Worm (Caenorhabditis elegans): Measurements from ENCODE around the gene math-22.
"Not testable (repeated sequence)": the region's sequence is repeated elsewhere in the genome, so short reads cannot be mapped to it uniquely, and the experiment has no call there.

- TF ChIP-seq nhr-11 (tag; optimal IDR thresholded peaks at IDR 0.05); vab-7 (GFP tag; IDR thresholded peaks at IDR 0.05); daf-16 (GFP tag; optimal IDR thresholded peaks at IDR 0.05); daf-16 (tag; optimal IDR thresholded peaks at IDR 0.05): not testable (repeated sequence)
Measured at ce11 chrII:1855447-1855846, 49.8 kb upstream of the math-22 start.
